Worm (Caenorhabditis elegans): ENCODE measurements around the gene C16D9.3.

- no peak for TF ChIP-seq ztf-11 (tag; optimal IDR thresholded peaks at IDR 0.05)
- TF ChIP-seq unc-39 (tag; optimal IDR thresholded peaks at IDR 0.05) = no peak
- no peak for TF ChIP-seq ces-1 (GFP tag; optimal IDR thresholded peaks at IDR 0.05)
- no peak for TF ChIP-seq mep-1 (tag; optimal IDR thresholded peaks at IDR 0.05)
- no peak for TF ChIP-seq snpc-4 (tag; optimal IDR thresholded peaks at IDR 0.05)
- TF ChIP-seq elt-3 (tag; optimal IDR thresholded peaks at IDR 0.05) = no peak
- TF ChIP-seq unc-62 (GFP tag; optimal IDR thresholded peaks at IDR 0.05) = peak; percentile 68
These were observed 38.5 kb downstream of the C16D9.3 start, which contains the start of gene cri-2 for ce11 chrV:8201229-8201858.

All from whole organism, mixed stage, embryonic.